Fruit fly (Drosophila melanogaster): ENCODE data around the gene SWIP.

The SWIP gene

DNA sequence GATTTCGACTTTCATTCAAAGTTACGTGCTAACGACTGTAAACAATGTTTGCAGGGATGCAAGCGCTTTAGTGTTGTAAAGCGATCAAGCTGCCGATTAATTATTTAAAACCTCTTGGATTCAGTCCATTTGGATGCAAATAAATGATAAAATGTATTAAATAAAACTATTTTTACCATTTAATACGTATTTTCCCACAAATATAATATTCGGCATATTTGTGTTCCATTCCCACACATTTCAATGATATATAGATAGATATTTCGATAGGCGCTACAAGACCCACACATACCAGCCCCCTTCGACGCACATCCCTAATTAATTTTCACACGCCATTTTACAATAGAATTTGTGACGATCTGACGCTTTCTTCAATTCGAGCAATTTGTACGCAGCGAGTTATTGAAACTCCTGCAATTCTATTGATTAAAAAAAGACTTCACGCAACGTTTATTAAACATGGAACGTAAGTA is 25.0 kb upstream of the SWIP start, which contains the start of the genes CG32576 and caz (continued):
- no peak for TF ChIP-seq ham (GFP tag; IDR thresholded peaks at IDR 0.05)
- TF ChIP-seq CG17385 (GFP tag; optimal IDR thresholded peaks at IDR 0.05): peak; percentile 22
- TF ChIP-seq pzg (GFP tag; optimal IDR thresholded peaks at IDR 0.05): peak; percentile 67
- TF ChIP-seq C15 (GFP tag; IDR thresholded peaks at IDR 0.05): no peak
- no peak for TF ChIP-seq HLHmδ (GFP tag; optimal IDR thresholded peaks at IDR 0.05)
- peak; percentile 9 for TF ChIP-seq tup (GFP tag; optimal IDR thresholded peaks at IDR 0.05)
- TF ChIP-seq Fer2 (tag; optimal IDR thresholded peaks at IDR 0.05): peak; percentile 37
- TF ChIP-seq knrl (GFP tag; IDR thresholded peaks at IDR 0.05; ENCODE audit: partially characterized antibody): peak; percentile 79
- TF ChIP-seq bsh (GFP tag; optimal IDR thresholded peaks at IDR 0.05): peak in 1 of 2 experiments; percentile 21
- TF ChIP-seq so (GFP tag; IDR thresholded peaks at IDR 0.05): no peak
- TF ChIP-seq ATbp (GFP tag; optimal IDR thresholded peaks at IDR 0.05): no peak
- TF ChIP-seq CG1603 (tag; optimal IDR thresholded peaks at IDR 0.05): peak; percentile 23
- peak; percentile 35 for TF ChIP-seq Bgb (GFP tag; IDR thresholded peaks at IDR 0.05; ENCODE audit: partially characterized antibody)
- no peak for TF ChIP-seq Jarid2 (GFP tag; optimal IDR thresholded peaks at IDR 0.05)
- TF ChIP-seq phol (tag; optimal IDR thresholded peaks at IDR 0.05): peak; percentile 89
- TF ChIP-seq tin (GFP tag; optimal IDR thresholded peaks at IDR 0.05): peak; percentile 22
- TF ChIP-seq bbx (GFP tag; IDR thresholded peaks at IDR 0.05; ENCODE audit: partially characterized antibody): 0 out of 2 replicates have a peak, but pooled peaks have one; percentile 47
- TF ChIP-seq CG8924 (tag; optimal IDR thresholded peaks at IDR 0.05): peak; percentile 60
- TF ChIP-seq NFAT (GFP tag; IDR thresholded peaks at IDR 0.05): no peak
- TF ChIP-seq Trl (optimal IDR thresholded peaks at IDR 0.05): no peak
- peak; percentile 14 for TF ChIP-seq Trl (GFP tag; optimal IDR thresholded peaks at IDR 0.05)
- no peak for TF ChIP-seq CG17912 (GFP tag; optimal IDR thresholded peaks at IDR 0.05)
- TF ChIP-seq HLH4C (GFP tag; IDR thresholded peaks at IDR 0.05; ENCODE audit: partially characterized antibody): peak; percentile 55; the same call in 2 of the 3 replicates
- TF ChIP-seq fd96Cb (tag; optimal IDR thresholded peaks at IDR 0.05): no peak
- no peak for TF ChIP-seq oc (tag; optimal IDR thresholded peaks at IDR 0.05)
- TF ChIP-seq trem (tag; optimal IDR thresholded peaks at IDR 0.05): peak; percentile 60
- peak; percentile 12 for TF ChIP-seq Deaf1 (tag; optimal IDR thresholded peaks at IDR 0.05)
- TF ChIP-seq CG17186 (GFP tag; optimal IDR thresholded peaks at IDR 0.05): peak; percentile 13
- TF ChIP-seq trh (GFP tag; optimal IDR thresholded peaks at IDR 0.05): no peak
- peak; percentile 81 for TF ChIP-seq sd (tag; optimal IDR thresholded peaks at IDR 0.05)
- TF ChIP-seq ato (GFP tag; IDR thresholded peaks at IDR 0.05; ENCODE audit: partially characterized antibody): no peak
- no peak for TF ChIP-seq Hey (tag; optimal IDR thresholded peaks at IDR 0.05)
- no peak for TF ChIP-seq Fer1 (GFP tag; optimal IDR thresholded peaks at IDR 0.05)
- no peak for TF ChIP-seq Camta (GFP tag; optimal IDR thresholded peaks at IDR 0.05)
- TF ChIP-seq vvl (GFP tag; IDR thresholded peaks at IDR 0.05): no peak
- peak; percentile 56 for TF ChIP-seq CG30403 (GFP tag; optimal IDR thresholded peaks at IDR 0.05)
- no peak for TF ChIP-seq zf30C (GFP tag; optimal IDR thresholded peaks at IDR 0.05)
- TF ChIP-seq MTF-1 (GFP tag; optimal IDR thresholded peaks at IDR 0.05; ENCODE audit: borderline replicate concordance): no peak
- 0 out of 3 replicates have a peak, but pooled peaks have one; percentile 30 for TF ChIP-seq ci (GFP tag; IDR thresholded peaks at IDR 0.05)
- TF ChIP-seq sna (GFP tag; IDR thresholded peaks at IDR 0.05; ENCODE audit: partially characterized antibody): peak; percentile 56; the same call in 1 of the 2 replicates
- peak; percentile 76 for TF ChIP-seq Scr (GFP tag; IDR thresholded peaks at IDR 0.05; ENCODE audit: partially characterized antibody)
- TF ChIP-seq CG15269 (tag; optimal IDR thresholded peaks at IDR 0.05): peak; percentile 22
- TF ChIP-seq Antp (GFP tag; optimal IDR thresholded peaks at IDR 0.05): peak; percentile 24
- no peak for TF ChIP-seq mld (GFP tag; IDR thresholded peaks at IDR 0.05; ENCODE audit: partially characterized antibody)
- TF ChIP-seq Nf-YC (tag; optimal IDR thresholded peaks at IDR 0.05): peak; percentile 56
- no peak for TF ChIP-seq esg (GFP tag; conservative IDR thresholded peaks at IDR 0.05)
- peak; percentile 32 for TF ChIP-seq CG7556 (GFP tag; optimal IDR thresholded peaks at IDR 0.05)
- TF ChIP-seq lola (GFP tag; optimal IDR thresholded peaks at IDR 0.05): peak in 1 of 3 experiments; percentile 1
- no peak for TF ChIP-seq ara (GFP tag; IDR thresholded peaks at IDR 0.05)
